Fruit fly (Drosophila melanogaster): ENCODE measurements around the gene CG6005.

The CG6005 gene

dm6 chr3R:19064037-19064664 lies 40.3 kb upstream of the CG6005 start:
- TF ChIP-seq brk (GFP tag; optimal IDR thresholded peaks at IDR 0.05) (peak; percentile 51), dl (GFP tag; optimal IDR thresholded peaks at IDR 0.05; ENCODE audit: insufficient read depth in 1 of 2, partially characterized antibody in 2 of 2) (no peak), Sp1 (GFP tag; optimal IDR thresholded peaks at IDR 0.05) (peak; percentile 50), Hr83 (GFP tag; optimal IDR thresholded peaks at IDR 0.05; ENCODE audit: poor library complexity, severe bottlenecking) (no peak), Abd-B (GFP tag; optimal IDR thresholded peaks at IDR 0.05) (no peak), h (GFP tag; optimal IDR thresholded peaks at IDR 0.05) (no peak), Jra (GFP tag; optimal IDR thresholded peaks at IDR 0.05) (no peak), Rel (GFP tag; optimal IDR thresholded peaks at IDR 0.05) (peak; percentile 50), Rel (tag; optimal IDR thresholded peaks at IDR 0.05) (no peak), OdsH (GFP tag; optimal IDR thresholded peaks at IDR 0.05) (peak; percentile 26), ey (GFP tag; optimal IDR thresholded peaks at IDR 0.05) (no peak), Myc (optimal IDR thresholded peaks at IDR 0.05) (no peak), fru (GFP tag; optimal IDR thresholded peaks at IDR 0.05) (peak; percentile 20), rgr (GFP tag; optimal IDR thresholded peaks at IDR 0.05) (peak; percentile 32), br (GFP tag; optimal IDR thresholded peaks at IDR 0.05) (peak; percentile 5), Hnf4 (GFP tag; optimal IDR thresholded peaks at IDR 0.05) (no peak), psq (GFP tag; optimal IDR thresholded peaks at IDR 0.05) (peak; percentile 36), dsf (GFP tag; optimal IDR thresholded peaks at IDR 0.05; ENCODE audit: borderline replicate concordance) (no peak), HLH106 (tag; optimal IDR thresholded peaks at IDR 0.05) (no peak), woc (GFP tag; optimal IDR thresholded peaks at IDR 0.05) (peak; percentile 12)

dm6 chr3R:19062549-19062948 lies 38.7 kb upstream of the CG6005 start:
- no peak for TF ChIP-seq usp (GFP tag; optimal IDR thresholded peaks at IDR 0.05)
- TF ChIP-seq foxo (GFP tag; optimal IDR thresholded peaks at IDR 0.05): peak in 1 of 2 experiments; percentile 39

DNA sequence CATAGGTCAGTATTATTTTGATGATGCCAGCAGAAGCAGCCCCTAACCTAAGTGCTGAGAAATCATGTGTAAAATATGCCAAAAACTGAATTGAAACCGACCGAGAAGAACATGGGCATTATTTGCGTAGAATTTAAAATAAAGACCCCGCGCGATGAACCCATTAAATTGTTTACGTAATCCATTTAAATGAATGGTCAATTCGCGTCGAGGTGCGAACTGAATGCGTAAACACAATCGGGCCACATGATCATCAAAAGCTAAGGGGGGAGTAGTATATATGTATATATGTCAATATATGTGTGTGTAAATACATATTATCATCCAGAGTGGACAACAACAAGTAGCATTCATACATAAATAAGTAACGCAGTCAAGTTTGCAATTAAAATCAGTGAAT lies 36.3 kb upstream of the CG6005 start:
- TF ChIP-seq OdsH (GFP tag; optimal IDR thresholded peaks at IDR 0.05): no peak
- TF ChIP-seq Hr83 (GFP tag; optimal IDR thresholded peaks at IDR 0.05; ENCODE audit: poor library complexity, severe bottlenecking): no peak
- TF ChIP-seq dl (GFP tag; optimal IDR thresholded peaks at IDR 0.05; ENCODE audit: insufficient read depth in 1 of 2, partially characterized antibody in 2 of 2): no peak
- no peak for TF ChIP-seq dmrt93B (GFP tag; optimal IDR thresholded peaks at IDR 0.05)
- TF ChIP-seq ey (GFP tag; optimal IDR thresholded peaks at IDR 0.05): no peak
- no peak for TF ChIP-seq brk (GFP tag; optimal IDR thresholded peaks at IDR 0.05)
- no peak for TF ChIP-seq Dif (GFP tag; optimal IDR thresholded peaks at IDR 0.05; ENCODE audit: partially characterized antibody)
- TF ChIP-seq CG9705 (GFP tag; optimal IDR thresholded peaks at IDR 0.05): no peak
- no peak for TF ChIP-seq sv (GFP tag; optimal IDR thresholded peaks at IDR 0.05)
- TF ChIP-seq CrebA (GFP tag; optimal IDR thresholded peaks at IDR 0.05; ENCODE audit: borderline replicate concordance): no peak
- TF ChIP-seq Mio (GFP tag; optimal IDR thresholded peaks at IDR 0.05): no peak
- peak; percentile 2 for TF ChIP-seq rgr (GFP tag; optimal IDR thresholded peaks at IDR 0.05)
- TF ChIP-seq Hnf4 (GFP tag; optimal IDR thresholded peaks at IDR 0.05): peak; percentile 4
- TF ChIP-seq pan (optimal IDR thresholded peaks at IDR 0.05): no peak

DNA sequence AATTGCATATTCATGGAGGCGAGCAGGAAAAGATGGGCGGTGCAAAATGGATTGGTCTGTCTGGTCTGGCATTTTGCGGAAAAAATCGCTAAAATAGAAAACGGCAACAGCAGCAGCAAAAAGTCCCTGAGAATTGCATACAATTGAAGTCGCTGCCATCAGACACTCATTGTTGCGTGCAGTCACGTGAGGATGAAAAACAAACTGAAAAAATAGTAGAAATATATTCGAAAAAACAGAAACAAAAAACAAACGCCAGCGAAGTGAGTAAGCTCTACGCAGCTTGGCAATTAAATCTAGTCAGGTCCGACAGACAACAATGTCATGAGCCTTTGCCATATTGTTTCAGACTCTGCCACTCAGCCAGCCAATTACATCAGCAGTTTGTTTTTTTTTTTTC lies 35.5 kb upstream of the CG6005 start:
- TF ChIP-seq dmrt93B (GFP tag; optimal IDR thresholded peaks at IDR 0.05): no peak
- no peak for TF ChIP-seq br (GFP tag; optimal IDR thresholded peaks at IDR 0.05)
- TF ChIP-seq h (GFP tag; optimal IDR thresholded peaks at IDR 0.05): no peak
- no peak for TF ChIP-seq dsf (GFP tag; optimal IDR thresholded peaks at IDR 0.05; ENCODE audit: borderline replicate concordance)
- TF ChIP-seq GATAd (GFP tag; optimal IDR thresholded peaks at IDR 0.05): no peak
- no peak for TF ChIP-seq Sp1 (GFP tag; optimal IDR thresholded peaks at IDR 0.05)

dm6 chr3R:19058384-19058783 lies 34.6 kb upstream of the CG6005 start:
- TF ChIP-seq Sp1 (GFP tag; optimal IDR thresholded peaks at IDR 0.05) (no peak), lola (GFP tag; optimal IDR thresholded peaks at IDR 0.05) (no peak)
